Worm (Caenorhabditis elegans) whole organism, mixed stage, embryonic: Measurements from ENCODE around the gene F41G4.13.

Source experiments
- blmp-1 ChIP-seq: fragments of 150-350 bp; optimal IDR thresholded peaks from 2 replicates; lab custom pipeline; 2014; ENCODE audit warnings: missing biosample characterization, missing genetic modification characterization
- ces-1 ChIP-seq: fragments of 150-350 bp; optimal IDR thresholded peaks from 2 replicates; lab custom pipeline; 2014; ENCODE audit warnings: missing biosample characterization, missing genetic modification reagents, missing genetic modification characterization
- lin-32 ChIP-seq: fragments of 200-800 bp; sonication (Bioruptor generic); optimal IDR thresholded peaks from 2 replicates; lab custom pipeline; 2018; ENCODE audit warnings: mild to moderate bottlenecking, missing genetic modification characterization, missing compliant biosample characterization
- mep-1 ChIP-seq: fragments of 150-350 bp; optimal IDR thresholded peaks from 2 replicates; lab custom pipeline; 2017; ENCODE audit warnings: missing biosample characterization, missing genetic modification reagents, missing genetic modification characterization, inconsistent platforms
- nhr-237 ChIP-seq: fragments of 150-350 bp; optimal IDR thresholded peaks from 2 replicates; lab custom pipeline; 2014; ENCODE audit warnings: missing biosample characterization, missing genetic modification characterization
- pha-4 ChIP-seq: fragments of 150-350 bp; optimal IDR thresholded peaks from 2 replicates; lab custom pipeline; 2018; ENCODE audit warnings: missing biosample characterization, missing genetic modification reagents, missing genetic modification characterization
- snpc-4 ChIP-seq: fragments of 150-350 bp; optimal IDR thresholded peaks from 2 replicates; lab custom pipeline; 2014; ENCODE audit warnings: missing biosample characterization, missing genetic modification characterization
- unc-62 ChIP-seq: fragments of 150-350 bp; optimal IDR thresholded peaks from 2 replicates; lab custom pipeline; 2014; ENCODE audit warnings: missing biosample characterization, missing genetic modification reagents, missing genetic modification characterization

DNA sequence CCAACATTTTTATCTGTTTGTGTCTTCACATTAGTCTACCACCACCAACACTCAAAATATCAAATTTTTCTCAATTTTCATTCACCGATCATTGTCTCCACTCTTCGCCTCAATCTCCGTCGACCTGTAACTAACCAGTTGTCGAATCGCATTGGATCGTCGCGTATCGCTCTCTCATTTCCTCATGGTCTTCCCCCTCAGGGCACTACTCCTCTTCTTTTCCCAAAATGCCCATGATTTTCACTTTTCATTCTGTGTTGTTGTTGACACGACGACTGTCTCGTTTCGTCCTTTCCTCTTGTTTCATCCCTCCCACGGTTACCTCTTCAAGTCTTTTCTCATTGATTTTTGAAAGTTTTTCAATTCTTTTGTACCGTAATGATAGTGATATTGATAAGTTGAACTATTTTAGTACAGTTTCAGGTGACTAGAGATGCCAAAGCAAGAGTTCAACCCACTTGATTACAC lies 48.5 kb downstream of the F41G4.13 start, which contains the start of gene T01C8.2:
- no peak for TF ChIP-seq nhr-237 (tag; lab: Kevin White, UChicago)
- no peak for TF ChIP-seq unc-62 (GFP tag; lab: Kevin White, UChicago)
- no peak for TF ChIP-seq pha-4 (tag; lab: Kevin White, UChicago)
- no peak for TF ChIP-seq blmp-1 (tag; lab: Kevin White, UChicago)
- TF ChIP-seq lin-32, result no peak
- TF ChIP-seq ces-1 (GFP tag; lab: Kevin White, UChicago), result no peak
- TF ChIP-seq mep-1 (tag; lab: Kevin White, UChicago), result no peak
- no peak for TF ChIP-seq snpc-4 (tag; lab: Kevin White, UChicago)
